Worm (Caenorhabditis elegans) whole organism, L3 larva: ENCODE results near the gene wrt-10.

ENCODE experiments used
- aly-2 ChIP-seq: fragments of 150-350 bp; optimal IDR thresholded peaks from 2 replicates; lab custom pipeline; 2014; ENCODE audit warnings: missing biosample characterization, missing genetic modification characterization
- ceh-82 ChIP-seq: fragments of 150-350 bp; optimal IDR thresholded peaks from 2 replicates; lab custom pipeline; 2014; ENCODE audit warnings: missing biosample characterization, missing genetic modification characterization
- egl-27 ChIP-seq: sonication (generic microtip); optimal IDR thresholded peaks from 4 replicates; lab custom pipeline; 2017; ENCODE audit warnings: missing biosample characterization, missing genetic modification reagents, missing genetic modification characterization
- fos-1 ChIP-seq: fragments of 150-350 bp; optimal IDR thresholded peaks from 2 replicates; lab custom pipeline; 2014; ENCODE audit warnings: missing biosample characterization, missing genetic modification characterization
- lin-39 ChIP-seq: fragments of 150-350 bp; optimal IDR thresholded peaks from 2 replicates; lab custom pipeline; 2018; ENCODE audit warnings: missing biosample characterization, missing genetic modification reagents, missing genetic modification characterization
- nhr-25 ChIP-seq: sonication (generic microtip); optimal IDR thresholded peaks from 2 replicates; lab custom pipeline; 2017; ENCODE audit warnings: missing biosample characterization, missing genetic modification characterization
- tbx-2 ChIP-seq: sonication (generic microtip); optimal IDR thresholded peaks from 2 replicates; lab custom pipeline; 2016; ENCODE audit warnings: mild to moderate bottlenecking, missing genetic modification characterization, missing compliant biosample characterization
- ztf-11 ChIP-seq: fragments of 150-350 bp; optimal IDR thresholded peaks from 2 replicates; lab custom pipeline; 2014; ENCODE audit warnings: missing biosample characterization, missing genetic modification characterization

- TF ChIP-seq lin-39 (tag; lab: Kevin White, UChicago): no peak
- no peak for TF ChIP-seq nhr-25 (tag; lab: Kevin White, UChicago)
- no peak for TF ChIP-seq ceh-82 (tag; lab: Kevin White, UChicago)
- TF ChIP-seq egl-27 (tag; lab: Kevin White, UChicago): no peak
- TF ChIP-seq fos-1: no peak
- TF ChIP-seq aly-2 (tag; lab: Kevin White, UChicago): no peak
- TF ChIP-seq ztf-11 (tag; lab: Kevin White, UChicago): no peak
- TF ChIP-seq tbx-2 (tag; lab: Kevin White, UChicago): no peak
Observed at ce11 chrII:7549035-7549434, 14.7 kb upstream of the wrt-10 start, which contains the start of gene tph-1.
